Worm (Caenorhabditis elegans): ENCODE results near the gene E04F6.15.

DNA sequence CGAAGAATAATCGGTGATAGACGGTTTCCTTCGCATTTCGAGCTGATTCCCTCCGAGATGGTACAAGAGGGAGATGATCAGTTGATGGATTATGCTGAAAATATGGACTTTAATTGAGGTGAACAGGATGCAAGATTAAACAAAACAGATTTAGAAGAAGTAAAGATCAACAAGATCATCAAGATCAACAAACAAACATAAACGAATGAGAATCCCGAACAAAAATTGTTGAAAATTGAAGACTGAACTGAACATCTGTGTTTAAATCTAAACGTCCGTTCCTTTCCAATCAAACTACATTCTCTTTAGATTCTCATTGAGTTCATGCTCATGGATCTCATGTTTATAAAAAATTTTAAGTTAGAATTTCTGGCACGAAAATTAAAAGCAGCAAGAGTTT, 35.2 kb downstream of the E04F6.15 start, which contains the start of gene glc-4:
- TF ChIP-seq elt-1 (tag; optimal IDR thresholded peaks at IDR 0.05; ENCODE audit: borderline replicate concordance, insufficient read depth) (no peak), nhr-12 (tag; optimal IDR thresholded peaks at IDR 0.05) (no peak), nhr-76 (tag; optimal IDR thresholded peaks at IDR 0.05) (no peak), elt-3 (tag; optimal IDR thresholded peaks at IDR 0.05) (no peak), ham-2 (GFP tag; optimal IDR thresholded peaks at IDR 0.05) (no peak)

All from whole organism, mixed stage, embryonic.